Worm (Caenorhabditis elegans): Measurements from ENCODE around the gene nhr-225.

Gene nhr-225

ce11 chrV:2260660-2261059, 29.6 kb downstream of the nhr-225 start, which contains the start of gene F41B5.12 (continued):
- TF ChIP-seq rpc-1 (optimal IDR thresholded peaks at IDR 0.05), result no peak
- no peak for TF ChIP-seq rpc-1 (tag; optimal IDR thresholded peaks at IDR 0.05)
- no peak for TF ChIP-seq rcor-1 (GFP tag; IDR thresholded peaks at IDR 0.05)

DNA sequence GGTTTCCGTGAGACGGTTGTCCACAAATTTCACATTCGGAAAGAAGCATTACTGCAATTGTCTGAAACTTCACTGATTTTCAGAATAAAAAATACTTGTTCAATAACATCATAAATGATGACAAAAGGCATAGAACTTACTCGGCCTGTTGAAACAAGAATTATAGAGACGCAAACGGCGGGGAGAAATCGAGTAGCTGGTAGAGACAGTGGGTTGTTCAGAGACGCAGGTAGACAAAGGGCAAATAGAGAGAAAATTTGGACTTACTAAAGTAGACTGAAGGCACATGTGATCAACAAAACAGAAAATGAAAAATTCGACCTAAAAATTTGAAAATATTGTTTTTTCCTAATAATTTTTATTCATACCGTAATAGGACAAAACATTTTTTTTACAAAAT, 30.5 kb downstream of the nhr-225 start, which contains the start of gene nhr-182:
TSS of gene nhr-182 (minus strand) at position 178 of the 400 bp plus-strand sequence.
- TF ChIP-seq cebp-1 (GFP tag; IDR thresholded peaks at IDR 0.05), result no peak
- TF ChIP-seq cebp-1 (tag; optimal IDR thresholded peaks at IDR 0.05), result peak; percentile 3
- TF ChIP-seq attf-5 (GFP tag; optimal IDR thresholded peaks at IDR 0.05), result peak; percentile 2
- TF ChIP-seq Y95B8A.8 (GFP tag; IDR thresholded peaks at IDR 0.05), result no peak
- TF ChIP-seq hmg-1.2 (GFP tag; IDR thresholded peaks at IDR 0.05), result peak; percentile 76; the same call in 1 of the 2 replicates
- peak; percentile 14 for TF ChIP-seq nhr-80 (tag; optimal IDR thresholded peaks at IDR 0.05)

- 0 out of 2 replicates have a peak, but pooled peaks have one; percentile 10 for TF ChIP-seq mcd-1 (GFP tag; IDR thresholded peaks at IDR 0.05)
- peak; percentile 85 for TF ChIP-seq hmg-1.2 (GFP tag; IDR thresholded peaks at IDR 0.05)
These were observed 35.1 kb downstream of the nhr-225 start, which contains the start of gene F41B5.1 for ce11 chrV:2255191-2255590. Gene F41B5.1 (plus strand): TSS chrV:2255533.

DNA sequence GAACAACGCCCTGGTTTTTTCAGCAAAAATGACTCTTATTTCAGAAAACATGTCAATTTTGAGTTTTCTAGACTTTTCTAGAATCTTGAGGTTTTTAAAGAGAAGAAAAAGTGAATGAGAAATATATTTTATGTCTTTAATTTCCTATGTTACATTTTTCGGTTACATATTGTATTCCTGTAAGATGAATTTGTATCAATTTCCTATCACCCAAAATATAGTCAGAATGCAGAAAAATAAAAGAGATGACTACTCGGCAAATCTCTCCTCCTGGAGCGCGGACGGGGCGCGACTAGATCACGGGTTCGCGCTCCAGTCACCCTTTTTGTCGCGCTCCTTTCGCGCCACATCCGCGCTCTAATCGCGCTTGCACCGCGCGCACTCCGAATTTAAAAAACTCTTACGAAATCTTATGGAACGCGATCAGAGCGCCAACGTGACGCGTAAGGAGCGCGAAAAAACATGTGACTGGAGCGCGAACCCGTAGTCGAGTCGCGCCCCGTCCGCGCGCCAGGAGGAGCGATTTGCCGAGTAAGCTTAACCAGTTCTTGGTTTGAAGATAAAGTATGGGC, 35.6 kb downstream of the nhr-225 start, which contains the start of gene str-253:
TSS of gene str-253 (minus strand) at position 51 of the 572 bp plus-strand sequence.
- no peak for TF ChIP-seq attf-6 (GFP tag; IDR thresholded peaks at IDR 0.05)
- TF ChIP-seq cebp-1 (GFP tag; IDR thresholded peaks at IDR 0.05), result no peak
- TF ChIP-seq cebp-1 (tag; optimal IDR thresholded peaks at IDR 0.05), result peak; percentile 35
- no peak for TF ChIP-seq F57A8.1 (GFP tag; optimal IDR thresholded peaks at IDR 0.05)
- no peak for TF ChIP-seq ceh-27 (GFP tag; optimal IDR thresholded peaks at IDR 0.05)
- peak; percentile 68 for TF ChIP-seq zfh-2 (GFP tag; conservative IDR thresholded peaks at IDR 0.05)

ce11 chrV:2251774-2252173, 38.5 kb downstream of the nhr-225 start:
- TF ChIP-seq nhr-80 (tag; optimal IDR thresholded peaks at IDR 0.05) (peak; percentile 31), ekl-4 (GFP tag; IDR thresholded peaks at IDR 0.05) (no peak), hrde-1 (tag; optimal IDR thresholded peaks at IDR 0.05; ENCODE audit: borderline replicate concordance) (no peak), F10E7.11 (tag; optimal IDR thresholded peaks at IDR 0.05) (no peak)

DNA sequence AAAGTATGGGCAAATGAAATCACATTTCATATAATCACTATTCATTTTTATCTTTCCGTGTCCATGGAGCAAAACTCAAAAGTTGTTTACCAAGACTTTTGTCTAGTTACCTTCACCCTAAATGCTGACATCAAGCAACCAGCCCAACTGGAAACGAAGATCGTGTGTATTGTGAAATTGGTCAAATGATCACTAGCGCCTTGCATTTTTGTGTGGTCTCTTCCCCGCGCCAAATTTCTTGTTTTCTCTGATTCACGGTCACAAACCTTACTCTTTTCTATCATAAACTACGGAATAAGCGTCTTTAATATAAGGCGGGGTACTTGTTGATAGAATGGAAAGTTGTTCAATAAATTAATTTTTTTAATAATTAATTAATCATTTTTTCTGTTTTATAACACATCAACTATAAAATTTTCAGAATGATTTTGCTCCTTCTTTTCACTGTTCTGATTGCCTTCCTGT, 40.1 kb downstream of the nhr-225 start, which contains the start of gene cyp-33C7:
TSS of gene cyp-33C7 (plus strand) at position 415 of the 465 bp plus-strand sequence.
- TF ChIP-seq cebp-1 (GFP tag; IDR thresholded peaks at IDR 0.05), result peak; percentile 95
- peak; percentile 96 for TF ChIP-seq cebp-1 (tag; optimal IDR thresholded peaks at IDR 0.05)
- TF ChIP-seq unc-62 (GFP tag; optimal IDR thresholded peaks at IDR 0.05), result peak; percentile 28
- TF ChIP-seq dox-1 (GFP tag; IDR thresholded peaks at IDR 0.05), result 0 out of 2 replicates have a peak, but pooled peaks have one; percentile 46
- peak; percentile 62 for TF ChIP-seq pha-4 (tag; optimal IDR thresholded peaks at IDR 0.05)
- peak; percentile 56 for TF ChIP-seq attf-5 (GFP tag; optimal IDR thresholded peaks at IDR 0.05)
- TF ChIP-seq Y56A3A.18 (GFP tag; IDR thresholded peaks at IDR 0.05), result no peak
- no peak for TF ChIP-seq tbp1 (GFP tag; optimal IDR thresholded peaks at IDR 0.05)
- TF ChIP-seq lin-54 (GFP tag; optimal IDR thresholded peaks at IDR 0.05), result no peak
- TF ChIP-seq F23B12.7 (tag; optimal IDR thresholded peaks at IDR 0.05; ENCODE audit: insufficient read depth), result peak; percentile 9
- no peak for TF ChIP-seq rcor-1 (GFP tag; IDR thresholded peaks at IDR 0.05)
- TF ChIP-seq mcd-1 (GFP tag; IDR thresholded peaks at IDR 0.05), result 0 out of 2 replicates have a peak, but pooled peaks have one; percentile 11
- TF ChIP-seq nhr-80 (tag; optimal IDR thresholded peaks at IDR 0.05), result peak; percentile 85
- TF ChIP-seq hmg-1.2 (GFP tag; IDR thresholded peaks at IDR 0.05), result peak; percentile 18; the same call in 1 of the 2 replicates

DNA sequence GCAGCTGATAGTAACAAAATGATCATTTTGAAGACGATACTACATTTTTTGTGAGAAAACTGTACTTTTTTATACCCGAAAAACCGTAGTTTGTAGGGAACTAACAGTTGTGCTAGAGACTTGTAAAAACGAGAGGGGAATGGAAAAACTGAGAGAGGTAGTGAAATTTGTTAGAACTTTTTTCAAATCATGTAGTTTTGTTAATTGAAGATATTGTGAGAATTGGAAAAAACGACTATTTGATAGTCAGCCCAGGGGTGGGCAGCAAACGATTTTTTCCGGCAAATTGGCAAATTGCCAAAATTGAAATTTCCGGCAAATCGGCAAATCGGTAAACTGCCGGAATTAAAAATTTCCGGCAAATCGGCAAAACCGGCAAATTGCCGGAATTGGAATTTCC, 41.0 kb downstream of the nhr-225 start, which contains the start of gene cyp-33C6:
TSS of gene cyp-33C6 (minus strand) at position 101 of the 400 bp plus-strand sequence.
- TF ChIP-seq gei-17 (GFP tag; optimal IDR thresholded peaks at IDR 0.05) (no peak), ztf-22 (GFP tag; optimal IDR thresholded peaks at IDR 0.05) (no peak), cebp-2 (GFP tag; IDR thresholded peaks at IDR 0.05) (no peak), lin-35 (GFP tag; optimal IDR thresholded peaks at IDR 0.05) (no peak), snpc-3.4 (tag; optimal IDR thresholded peaks at IDR 0.05) (no peak), cebp-1 (GFP tag; IDR thresholded peaks at IDR 0.05) (no peak), cebp-1 (tag; optimal IDR thresholded peaks at IDR 0.05) (no peak), C17E4.6 (GFP tag; IDR thresholded peaks at IDR 0.05) (no peak), efl-1 (GFP tag; optimal IDR thresholded peaks at IDR 0.05) (no peak), madf-10 (tag; optimal IDR thresholded peaks at IDR 0.05) (no peak), fkh-3 (tag; optimal IDR thresholded peaks at IDR 0.05) (no peak), B0336.3 (GFP tag; IDR thresholded peaks at IDR 0.05) (no peak), pbrm-1 (GFP tag; IDR thresholded peaks at IDR 0.05) (no peak), let-607 (tag; optimal IDR thresholded peaks at IDR 0.05) (no peak)
